Comparison of ENCODE assay signal across 4 fruit fly cellular contexts in genomic region chr2L:19905233-19905632, dm6.
A peak's percentile ranks its signal among the peaks of the same experiment; 100 is the strongest.
TF ChIP-seq lines count a peak whose summit lies in the region.

No protein-coding gene starts in this region.

- TF ChIP-seq CTCF in whole organism, embryonic (GFP tag; optimal IDR thresholded peaks at IDR 0.05; lab: Kevin White, UChicago): no peak

TF ChIP-seq in whole organism, embryonic, 481 proteins besides CTCF, POLR2A, EP300 and RAD21:
- TF ChIP-seq CG17568 (GFP tag; optimal IDR thresholded peaks at IDR 0.05; lab: Kevin White, UChicago): no peak
- no peak for TF ChIP-seq CrebB (tag; optimal IDR thresholded peaks at IDR 0.05; lab: Kevin White, UChicago)
- no peak for TF ChIP-seq kni (GFP tag; optimal IDR thresholded peaks at IDR 0.05; lab: Kevin White, UChicago)
- no peak for TF ChIP-seq dmrt99B (tag; optimal IDR thresholded peaks at IDR 0.05; lab: Kevin White, UChicago)
- TF ChIP-seq dm (GFP tag; optimal IDR thresholded peaks at IDR 0.05; lab: Kevin White, UChicago): no peak
- peak in 1 of 2 experiments; percentile 0 for TF ChIP-seq bsh (GFP tag; optimal IDR thresholded peaks at IDR 0.05; lab: Kevin White, UChicago)
- TF ChIP-seq Drgx (GFP tag; IDR thresholded peaks at IDR 0.05; lab: Robert Waterston, UW): peak; percentile 64
- TF ChIP-seq Asciz (GFP tag; optimal IDR thresholded peaks at IDR 0.05; lab: Kevin White, UChicago): no peak

TF ChIP-seq in whole organism, prepupa, 60 proteins besides CTCF, POLR2A, EP300 and RAD21 (continues in another document):
- TF ChIP-seq Eip93F (GFP tag; optimal IDR thresholded peaks at IDR 0.05; lab: Kevin White, UChicago): no peak
- no peak for TF ChIP-seq Lpt (GFP tag; optimal IDR thresholded peaks at IDR 0.05; lab: Kevin White, UChicago)
- TF ChIP-seq Sox102F (GFP tag; optimal IDR thresholded peaks at IDR 0.05; lab: Kevin White, UChicago): peak; percentile 66
- peak; percentile 59 for TF ChIP-seq lz (GFP tag; optimal IDR thresholded peaks at IDR 0.05; lab: Kevin White, UChicago)
- peak; percentile 92 for TF ChIP-seq Eip78C (GFP tag; lab: Kevin White, UChicago)
- TF ChIP-seq Blimp-1 (GFP tag; optimal IDR thresholded peaks at IDR 0.05; lab: Kevin White, UChicago): no peak
- TF ChIP-seq CG3032 (tag; optimal IDR thresholded peaks at IDR 0.05; lab: Kevin White, UChicago): peak; percentile 46
- peak; percentile 20 to 44 for TF ChIP-seq salr (GFP tag; optimal IDR thresholded peaks at IDR 0.05; lab: Kevin White, UChicago)
- peak; percentile 67 for TF ChIP-seq CG32006 (GFP tag; optimal IDR thresholded peaks at IDR 0.05; lab: Kevin White, UChicago)
- peak; percentile 26 for TF ChIP-seq CG1621 (tag; optimal IDR thresholded peaks at IDR 0.05; lab: Kevin White, UChicago)
- peak; percentile 45 for TF ChIP-seq CG6276 (GFP tag; optimal IDR thresholded peaks at IDR 0.05; lab: Kevin White, UChicago)
- peak; percentile 75 for TF ChIP-seq cyc (GFP tag; optimal IDR thresholded peaks at IDR 0.05; lab: Kevin White, UChicago)
- peak; percentile 69 for TF ChIP-seq CG6163 (GFP tag; IDR thresholded peaks at IDR 0.05; lab: Robert Waterston, UW)
- peak; percentile 20; the same call in 1 of the 2 replicates for TF ChIP-seq Gug (GFP tag; IDR thresholded peaks at IDR 0.05; lab: Robert Waterston, UW)
- peak; percentile 69 for TF ChIP-seq Met (GFP tag; optimal IDR thresholded peaks at IDR 0.05; lab: Kevin White, UChicago)
- TF ChIP-seq Hr4 (GFP tag; optimal IDR thresholded peaks at IDR 0.05; lab: Kevin White, UChicago): peak; percentile 61
- peak; percentile 32 for TF ChIP-seq spab (GFP tag; optimal IDR thresholded peaks at IDR 0.05; lab: Kevin White, UChicago)
- TF ChIP-seq Ets96B (tag; optimal IDR thresholded peaks at IDR 0.05; lab: Kevin White, UChicago): peak; percentile 55
- peak; percentile 55 for TF ChIP-seq fd59A (GFP tag; optimal IDR thresholded peaks at IDR 0.05; lab: Kevin White, UChicago)
- peak; percentile 70 for TF ChIP-seq CG10631 (GFP tag; optimal IDR thresholded peaks at IDR 0.05; lab: Kevin White, UChicago)
- peak; percentile 73 for TF ChIP-seq achi (GFP tag; optimal IDR thresholded peaks at IDR 0.05; lab: Kevin White, UChicago)
- peak; percentile 44 for TF ChIP-seq CG6808 (GFP tag; optimal IDR thresholded peaks at IDR 0.05; lab: Kevin White, UChicago)
- no peak for TF ChIP-seq CG6854 (GFP tag; optimal IDR thresholded peaks at IDR 0.05; lab: Kevin White, UChicago)
- peak; percentile 57 for TF ChIP-seq CG34406 (GFP tag; optimal IDR thresholded peaks at IDR 0.05; lab: Kevin White, UChicago)
- TF ChIP-seq CG11294 (GFP tag; IDR thresholded peaks at IDR 0.05; lab: Robert Waterston, UW): no peak
- peak; percentile 74 for TF ChIP-seq Smox (GFP tag; optimal IDR thresholded peaks at IDR 0.05; lab: Kevin White, UChicago)
- peak; percentile 14 for TF ChIP-seq Sox15 (GFP tag; optimal IDR thresholded peaks at IDR 0.05; lab: Kevin White, UChicago)
- TF ChIP-seq CG11902 (GFP tag; optimal IDR thresholded peaks at IDR 0.05; lab: Kevin White, UChicago): peak; percentile 53

TF ChIP-seq in whole organism, pupa, 21 proteins besides CTCF, POLR2A, EP300 and RAD21:
- peak; percentile 52 for TF ChIP-seq Snoo (tag; optimal IDR thresholded peaks at IDR 0.05; lab: Kevin White, UChicago)
- no peak for TF ChIP-seq D1 (tag; optimal IDR thresholded peaks at IDR 0.05; lab: Kevin White, UChicago)
- no peak for TF ChIP-seq CG13204 (GFP tag; optimal IDR thresholded peaks at IDR 0.05; lab: Kevin White, UChicago)
- peak; percentile 50 for TF ChIP-seq CG9948 (tag; optimal IDR thresholded peaks at IDR 0.05; lab: Kevin White, UChicago)
- no peak for TF ChIP-seq gl (tag; optimal IDR thresholded peaks at IDR 0.05; lab: Kevin White, UChicago)
- no peak for TF ChIP-seq CG12605 (GFP tag; IDR thresholded peaks at IDR 0.05; lab: Robert Waterston, UW)
- TF ChIP-seq EcR (GFP tag; optimal IDR thresholded peaks at IDR 0.05; lab: Kevin White, UChicago): no peak
- peak; percentile 49 for TF ChIP-seq CG17806 (tag; optimal IDR thresholded peaks at IDR 0.05; lab: Kevin White, UChicago)
- peak; percentile 62 for TF ChIP-seq Pif1B (GFP tag; optimal IDR thresholded peaks at IDR 0.05; lab: Kevin White, UChicago)
- TF ChIP-seq Pif1A (GFP tag; optimal IDR thresholded peaks at IDR 0.05; lab: Kevin White, UChicago): peak; percentile 25
- TF ChIP-seq CG15710 (tag; optimal IDR thresholded peaks at IDR 0.05; lab: Kevin White, UChicago): peak; percentile 54
- peak; percentile 73 for TF ChIP-seq CG8301 (tag; optimal IDR thresholded peaks at IDR 0.05; lab: Kevin White, UChicago)
- TF ChIP-seq Ets98B (GFP tag; IDR thresholded peaks at IDR 0.05; lab: Robert Waterston, UW): peak; percentile 44
- peak; percentile 77 for TF ChIP-seq CG14655 (GFP tag; optimal IDR thresholded peaks at IDR 0.05; lab: Kevin White, UChicago)
- TF ChIP-seq CG34367 (tag; optimal IDR thresholded peaks at IDR 0.05; lab: Kevin White, UChicago): peak; percentile 1
- no peak for TF ChIP-seq CG10348 (GFP tag; IDR thresholded peaks at IDR 0.05; lab: Robert Waterston, UW)
- peak; percentile 46; the same call in 1 of the 2 replicates for TF ChIP-seq CG32121 (GFP tag; IDR thresholded peaks at IDR 0.05; lab: Robert Waterston, UW)
- TF ChIP-seq CG8159 (tag; optimal IDR thresholded peaks at IDR 0.05; lab: Kevin White, UChicago): peak; percentile 50
- TF ChIP-seq fd96Ca (GFP tag; IDR thresholded peaks at IDR 0.05; lab: Robert Waterston, UW): 0 out of 3 replicates have a peak, but pooled peaks have one; percentile 41
- TF ChIP-seq CG4496 (GFP tag; IDR thresholded peaks at IDR 0.05; lab: Robert Waterston, UW): peak; percentile 61; the same call in 2 of the 3 replicates
- TF ChIP-seq rn (GFP tag; IDR thresholded peaks at IDR 0.05; lab: Robert Waterston, UW): no peak

TF ChIP-seq in whole organism, wandering third instar larva, 38 proteins besides CTCF, POLR2A, EP300 and RAD21:
- TF ChIP-seq Dfd (GFP tag; optimal IDR thresholded peaks at IDR 0.05; lab: Kevin White, UChicago): no peak
- peak; percentile 44 for TF ChIP-seq fru (GFP tag; optimal IDR thresholded peaks at IDR 0.05; lab: Kevin White, UChicago)
- TF ChIP-seq HLH106 (tag; optimal IDR thresholded peaks at IDR 0.05; lab: Kevin White, UChicago): peak; percentile 34
- no peak for TF ChIP-seq jim (GFP tag; optimal IDR thresholded peaks at IDR 0.05; lab: Kevin White, UChicago)
- peak; percentile 28 for TF ChIP-seq br (GFP tag; optimal IDR thresholded peaks at IDR 0.05; lab: Kevin White, UChicago)
- TF ChIP-seq brk (GFP tag; optimal IDR thresholded peaks at IDR 0.05; lab: Kevin White, UChicago): no peak
- TF ChIP-seq foxo (GFP tag; optimal IDR thresholded peaks at IDR 0.05; lab: Kevin White, UChicago): peak in 1 of 2 experiments; percentile 51
- peak; percentile 13 for TF ChIP-seq CG32264 (GFP tag; optimal IDR thresholded peaks at IDR 0.05; lab: Kevin White, UChicago)
- no peak for TF ChIP-seq Myc (optimal IDR thresholded peaks at IDR 0.05; lab: Kevin White, UChicago)
- TF ChIP-seq h (GFP tag; optimal IDR thresholded peaks at IDR 0.05; lab: Kevin White, UChicago): peak; percentile 79
- no peak for TF ChIP-seq tai (GFP tag; optimal IDR thresholded peaks at IDR 0.05; lab: Kevin White, UChicago)
- TF ChIP-seq usp (GFP tag; optimal IDR thresholded peaks at IDR 0.05; lab: Kevin White, UChicago): no peak
- no peak for TF ChIP-seq Dif (GFP tag; optimal IDR thresholded peaks at IDR 0.05; lab: Kevin White, UChicago; ENCODE audit: partially characterized antibody)
- TF ChIP-seq Abd-B (GFP tag; optimal IDR thresholded peaks at IDR 0.05; lab: Kevin White, UChicago): no peak
- no peak for TF ChIP-seq dl (GFP tag; optimal IDR thresholded peaks at IDR 0.05; lab: Kevin White, UChicago; ENCODE audit: insufficient read depth in 1 of 2, partially characterized antibody in 2 of 2)
- no peak for TF ChIP-seq CG9705 (GFP tag; optimal IDR thresholded peaks at IDR 0.05; lab: Kevin White, UChicago)
- TF ChIP-seq Rel (GFP tag; optimal IDR thresholded peaks at IDR 0.05; lab: Kevin White, UChicago): no peak
- no peak for TF ChIP-seq Rel (tag; optimal IDR thresholded peaks at IDR 0.05; lab: Kevin White, UChicago)
- TF ChIP-seq Hr78 (GFP tag; optimal IDR thresholded peaks at IDR 0.05; lab: Kevin White, UChicago): no peak
- TF ChIP-seq OdsH (GFP tag; optimal IDR thresholded peaks at IDR 0.05; lab: Kevin White, UChicago): peak; percentile 59
- TF ChIP-seq Jra (GFP tag; optimal IDR thresholded peaks at IDR 0.05; lab: Kevin White, UChicago): peak; percentile 16
- peak; percentile 47 for TF ChIP-seq rgr (GFP tag; optimal IDR thresholded peaks at IDR 0.05; lab: Kevin White, UChicago)
- no peak for TF ChIP-seq lola (GFP tag; optimal IDR thresholded peaks at IDR 0.05; lab: Kevin White, UChicago)
- no peak for TF ChIP-seq Vsx2 (GFP tag; optimal IDR thresholded peaks at IDR 0.05; lab: Kevin White, UChicago; ENCODE audit: partially characterized antibody)
- no peak for TF ChIP-seq Hnf4 (GFP tag; optimal IDR thresholded peaks at IDR 0.05; lab: Kevin White, UChicago)
- peak; percentile 68 for TF ChIP-seq woc (GFP tag; optimal IDR thresholded peaks at IDR 0.05; lab: Kevin White, UChicago)
- TF ChIP-seq sage (GFP tag; optimal IDR thresholded peaks at IDR 0.05; lab: Kevin White, UChicago): no peak
- peak; percentile 33 for TF ChIP-seq psq (GFP tag; optimal IDR thresholded peaks at IDR 0.05; lab: Kevin White, UChicago)
- TF ChIP-seq GATAd (GFP tag; optimal IDR thresholded peaks at IDR 0.05; lab: Kevin White, UChicago): no peak
- no peak for TF ChIP-seq dsf (GFP tag; optimal IDR thresholded peaks at IDR 0.05; lab: Kevin White, UChicago; ENCODE audit: borderline replicate concordance)
- no peak for TF ChIP-seq CrebA (GFP tag; optimal IDR thresholded peaks at IDR 0.05; lab: Kevin White, UChicago; ENCODE audit: borderline replicate concordance)
- TF ChIP-seq ey (GFP tag; optimal IDR thresholded peaks at IDR 0.05; lab: Kevin White, UChicago): peak; percentile 68
- TF ChIP-seq Mio (GFP tag; optimal IDR thresholded peaks at IDR 0.05; lab: Kevin White, UChicago): no peak
- no peak for TF ChIP-seq N (GFP tag; optimal IDR thresholded peaks at IDR 0.05; lab: Kevin White, UChicago)
- no peak for TF ChIP-seq pan (optimal IDR thresholded peaks at IDR 0.05; lab: Kevin White, UChicago)
- TF ChIP-seq Sp1 (GFP tag; optimal IDR thresholded peaks at IDR 0.05; lab: Kevin White, UChicago): peak; percentile 52
- TF ChIP-seq sv (GFP tag; optimal IDR thresholded peaks at IDR 0.05; lab: Kevin White, UChicago): no peak
- no peak for TF ChIP-seq dmrt93B (GFP tag; optimal IDR thresholded peaks at IDR 0.05; lab: Kevin White, UChicago)
- TF ChIP-seq Hr83 (GFP tag; optimal IDR thresholded peaks at IDR 0.05; lab: Kevin White, UChicago; ENCODE audit: poor library complexity, severe bottlenecking): no peak
TF ChIP-seq in whole organism, wandering third instar larva: peak in this region for 13.

Comparison
In these comparisons a context has a peak if more than half of its experiments do, and no peak if none do; other contexts are left out.
1. Of the 7 proteins assayed by ChIP-seq in both whole organism, embryonic and whole organism, prepupa: peak only in whole organism, embryonic: none; only in whole organism, prepupa: CG16779, Gug, Hr39 and Sox102F; in both: none; in neither: 3.